Fruit fly (Drosophila melanogaster): ENCODE measurements around the gene AlkB.

AlkB gene

DNA sequence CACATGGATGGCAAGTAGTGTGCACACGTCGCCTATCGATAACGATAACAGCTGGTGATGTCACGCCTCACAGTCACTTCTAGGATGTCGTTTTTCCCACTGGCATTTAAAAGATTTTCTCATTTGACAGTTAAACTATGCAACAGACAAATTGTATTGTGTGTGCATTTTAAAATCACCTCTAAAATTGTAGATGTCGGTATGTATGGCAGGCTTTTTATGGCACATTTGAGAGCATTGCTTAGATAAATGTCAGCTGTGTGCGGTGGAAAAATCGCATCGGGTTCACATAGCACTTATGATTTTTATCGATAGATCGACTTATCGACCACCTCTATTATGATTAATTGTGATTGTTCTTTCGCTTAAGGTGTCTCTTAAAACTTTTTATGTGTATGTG lies 15.1 kb downstream of the AlkB start, which contains the start of the genes ArgRS and CG8578:
Gene ArgRS (minus strand): TSS at position 7 of the 400 bp plus-strand sequence.
Gene CG8578 (plus strand): TSS at position 338 of the 400 bp plus-strand sequence.
- peak; percentile 51 for TF ChIP-seq CG7101 (tag; optimal IDR thresholded peaks at IDR 0.05)
- no peak for TF ChIP-seq Hr96 (GFP tag; optimal IDR thresholded peaks at IDR 0.05)
- TF ChIP-seq kay (GFP tag; ENCODE audit: borderline replicate concordance), result no peak
- no peak for TF ChIP-seq CG7045 (GFP tag; optimal IDR thresholded peaks at IDR 0.05)
- TF ChIP-seq CG1620 (GFP tag; optimal IDR thresholded peaks at IDR 0.05), result peak; percentile 73
- no peak for TF ChIP-seq CG5204 (GFP tag; optimal IDR thresholded peaks at IDR 0.05)
- no peak for TF ChIP-seq Crg-1 (GFP tag; optimal IDR thresholded peaks at IDR 0.05)
- peak; percentile 70 for TF ChIP-seq CG11617 (GFP tag; optimal IDR thresholded peaks at IDR 0.05)
- TF ChIP-seq CG12768 (GFP tag; optimal IDR thresholded peaks at IDR 0.05), result peak; percentile 11
- no peak for TF ChIP-seq tj (GFP tag; optimal IDR thresholded peaks at IDR 0.05)
- peak; percentile 53 for TF ChIP-seq bab1 (GFP tag; optimal IDR thresholded peaks at IDR 0.05)
- TF ChIP-seq Clk (GFP tag; optimal IDR thresholded peaks at IDR 0.05), result no peak
- peak; percentile 22 for TF ChIP-seq CG14711 (tag; optimal IDR thresholded peaks at IDR 0.05)
- TF ChIP-seq pad (GFP tag; optimal IDR thresholded peaks at IDR 0.05), result peak; percentile 50
- no peak for TF ChIP-seq CG33017 (tag; optimal IDR thresholded peaks at IDR 0.05)
- TF ChIP-seq ovo (GFP tag; optimal IDR thresholded peaks at IDR 0.05), result no peak
- peak; percentile 16 for TF ChIP-seq cic (GFP tag; optimal IDR thresholded peaks at IDR 0.05)
- TF ChIP-seq toe (GFP tag; optimal IDR thresholded peaks at IDR 0.05), result peak; percentile 79
- no peak for TF ChIP-seq cnc (optimal IDR thresholded peaks at IDR 0.05)
- TF ChIP-seq Mnt (GFP tag; optimal IDR thresholded peaks at IDR 0.05), result peak; percentile 88

DNA sequence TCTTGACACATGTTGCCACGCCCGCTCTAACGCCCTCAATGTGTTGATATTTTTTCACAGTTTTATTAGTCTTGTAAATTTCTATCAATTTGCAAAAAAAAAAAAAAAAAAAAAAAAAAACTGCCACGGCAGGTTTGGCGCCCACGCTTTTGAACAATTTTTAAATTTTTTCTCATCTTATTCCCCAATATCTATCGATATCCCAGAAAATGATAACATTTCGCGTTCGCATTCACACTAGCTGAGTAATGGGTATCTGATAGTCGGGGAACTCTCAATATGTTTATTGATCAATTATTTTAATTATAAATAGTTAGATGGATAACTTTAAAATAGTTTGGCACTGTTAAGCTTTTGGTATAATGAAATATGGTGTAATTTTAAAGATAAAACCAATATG lies 17.9 kb downstream of the AlkB start:
- TF ChIP-seq CG14711 (tag; optimal IDR thresholded peaks at IDR 0.05) (no peak), CG12768 (GFP tag; optimal IDR thresholded peaks at IDR 0.05) (no peak), Clk (GFP tag; optimal IDR thresholded peaks at IDR 0.05) (no peak), CG7101 (tag; optimal IDR thresholded peaks at IDR 0.05) (no peak), CG7045 (GFP tag; optimal IDR thresholded peaks at IDR 0.05) (no peak), bab1 (GFP tag; optimal IDR thresholded peaks at IDR 0.05) (no peak), tj (GFP tag; optimal IDR thresholded peaks at IDR 0.05) (no peak)

DNA sequence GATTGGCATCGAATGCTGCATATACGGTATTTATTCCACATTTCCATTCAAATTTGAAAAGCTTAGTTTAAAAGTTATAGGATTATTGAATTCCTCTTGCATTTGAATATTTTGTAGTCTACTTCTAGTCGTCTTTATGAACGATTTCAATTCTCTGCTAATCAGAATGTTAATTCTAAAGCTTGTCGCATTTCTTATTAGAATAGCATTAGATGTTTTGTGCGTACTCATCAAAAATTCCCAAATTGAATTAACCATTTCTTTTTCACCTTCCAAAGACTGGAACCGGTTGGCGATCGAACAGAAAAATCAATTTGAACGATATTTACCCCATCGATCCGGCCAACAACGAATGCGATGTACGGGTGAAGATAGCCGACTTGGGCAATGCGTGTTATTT lies 19.3 kb downstream of the AlkB start:
- TF ChIP-seq CG12768 (GFP tag; optimal IDR thresholded peaks at IDR 0.05) (no peak), CG33017 (tag; optimal IDR thresholded peaks at IDR 0.05) (no peak), Clk (GFP tag; optimal IDR thresholded peaks at IDR 0.05) (no peak), CG14711 (tag; optimal IDR thresholded peaks at IDR 0.05) (no peak), ovo (GFP tag; optimal IDR thresholded peaks at IDR 0.05) (no peak), cic (GFP tag; optimal IDR thresholded peaks at IDR 0.05) (no peak), toe (GFP tag; optimal IDR thresholded peaks at IDR 0.05) (no peak), pad (GFP tag; optimal IDR thresholded peaks at IDR 0.05) (no peak), Mnt (GFP tag; optimal IDR thresholded peaks at IDR 0.05) (no peak)

DNA sequence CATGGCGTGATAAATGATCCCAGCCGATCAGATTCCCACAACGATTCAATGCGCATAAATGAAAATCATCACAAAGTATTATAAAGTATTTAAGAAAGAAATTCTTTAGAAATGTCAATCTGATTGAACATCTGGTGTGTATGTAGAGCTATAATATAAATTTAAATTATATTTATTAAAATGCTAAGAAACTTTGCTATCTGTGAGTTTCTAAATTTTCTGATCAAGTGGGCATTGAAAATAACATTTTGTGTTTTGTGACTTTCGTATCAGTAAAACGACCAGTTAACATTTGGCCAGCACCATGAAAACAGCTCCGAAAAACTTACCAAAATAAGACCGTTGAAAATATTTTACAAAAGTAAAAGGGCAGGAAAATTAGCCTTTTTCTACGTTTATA lies 21.8 kb downstream of the AlkB start, which contains the start of gene CG8565:
Gene CG8565 (plus strand): TSS at position 301 of the 400 bp plus-strand sequence.
- TF ChIP-seq cnc (optimal IDR thresholded peaks at IDR 0.05) (no peak), kay (GFP tag; ENCODE audit: borderline replicate concordance) (no peak), CG14711 (tag; optimal IDR thresholded peaks at IDR 0.05) (no peak), CG5204 (GFP tag; optimal IDR thresholded peaks at IDR 0.05) (no peak), tj (GFP tag; optimal IDR thresholded peaks at IDR 0.05) (no peak), CG11617 (GFP tag; optimal IDR thresholded peaks at IDR 0.05) (no peak), bab1 (GFP tag; optimal IDR thresholded peaks at IDR 0.05) (no peak), pad (GFP tag; optimal IDR thresholded peaks at IDR 0.05) (no peak), Clk (GFP tag; optimal IDR thresholded peaks at IDR 0.05) (no peak), Crg-1 (GFP tag; optimal IDR thresholded peaks at IDR 0.05) (no peak), Hr96 (GFP tag; optimal IDR thresholded peaks at IDR 0.05) (no peak), Mnt (GFP tag; optimal IDR thresholded peaks at IDR 0.05) (no peak), CG1620 (GFP tag; optimal IDR thresholded peaks at IDR 0.05) (no peak), CG12768 (GFP tag; optimal IDR thresholded peaks at IDR 0.05) (no peak), ovo (GFP tag; optimal IDR thresholded peaks at IDR 0.05) (no peak), CG7045 (GFP tag; optimal IDR thresholded peaks at IDR 0.05) (no peak), toe (GFP tag; optimal IDR thresholded peaks at IDR 0.05) (no peak), cic (GFP tag; optimal IDR thresholded peaks at IDR 0.05) (no peak)

DNA sequence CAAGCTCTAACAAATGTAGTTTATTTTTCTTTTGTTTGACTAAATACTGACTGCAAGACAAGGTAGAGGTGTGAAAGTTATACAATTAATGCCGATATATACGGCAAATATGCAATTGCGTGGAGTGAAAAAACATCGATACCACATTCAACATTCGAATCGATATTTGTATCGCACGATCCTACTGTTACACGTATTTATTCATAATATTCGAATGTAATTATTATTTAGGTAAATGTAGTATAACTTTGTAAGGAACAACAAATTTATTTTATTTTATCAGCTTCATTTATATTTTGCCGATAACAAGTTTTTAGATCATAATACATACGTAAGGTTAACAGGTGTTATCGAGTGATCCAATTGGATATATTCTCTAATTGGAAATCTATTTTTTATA lies 23.9 kb downstream of the AlkB start, which contains the start of gene Chc:
Gene Chc (minus strand): TSS at position 98 of the 400 bp plus-strand sequence.
- TF ChIP-seq CG7101 (tag; optimal IDR thresholded peaks at IDR 0.05), result peak; percentile 26
- TF ChIP-seq CG11617 (GFP tag; optimal IDR thresholded peaks at IDR 0.05), result no peak
- TF ChIP-seq ovo (GFP tag; optimal IDR thresholded peaks at IDR 0.05), result no peak
- no peak for TF ChIP-seq cic (GFP tag; optimal IDR thresholded peaks at IDR 0.05)
- peak; percentile 24 for TF ChIP-seq Mnt (GFP tag; optimal IDR thresholded peaks at IDR 0.05)
- TF ChIP-seq Crg-1 (GFP tag; optimal IDR thresholded peaks at IDR 0.05), result no peak
- TF ChIP-seq CG1620 (GFP tag; optimal IDR thresholded peaks at IDR 0.05), result peak; percentile 59
- TF ChIP-seq toe (GFP tag; optimal IDR thresholded peaks at IDR 0.05), result peak; percentile 2
- TF ChIP-seq CG5204 (GFP tag; optimal IDR thresholded peaks at IDR 0.05), result no peak
- no peak for TF ChIP-seq tj (GFP tag; optimal IDR thresholded peaks at IDR 0.05)
- TF ChIP-seq kay (GFP tag; ENCODE audit: borderline replicate concordance), result no peak
- TF ChIP-seq Clk (GFP tag; optimal IDR thresholded peaks at IDR 0.05), result no peak
- no peak for TF ChIP-seq pad (GFP tag; optimal IDR thresholded peaks at IDR 0.05)
- TF ChIP-seq bab1 (GFP tag; optimal IDR thresholded peaks at IDR 0.05), result peak; percentile 52
- TF ChIP-seq CG12768 (GFP tag; optimal IDR thresholded peaks at IDR 0.05), result no peak
- TF ChIP-seq CG33017 (tag; optimal IDR thresholded peaks at IDR 0.05), result no peak
- peak; percentile 10 for TF ChIP-seq CG14711 (tag; optimal IDR thresholded peaks at IDR 0.05)
- TF ChIP-seq cnc (optimal IDR thresholded peaks at IDR 0.05), result no peak
- TF ChIP-seq CG7045 (GFP tag; optimal IDR thresholded peaks at IDR 0.05), result no peak
- no peak for TF ChIP-seq Hr96 (GFP tag; optimal IDR thresholded peaks at IDR 0.05)

DNA sequence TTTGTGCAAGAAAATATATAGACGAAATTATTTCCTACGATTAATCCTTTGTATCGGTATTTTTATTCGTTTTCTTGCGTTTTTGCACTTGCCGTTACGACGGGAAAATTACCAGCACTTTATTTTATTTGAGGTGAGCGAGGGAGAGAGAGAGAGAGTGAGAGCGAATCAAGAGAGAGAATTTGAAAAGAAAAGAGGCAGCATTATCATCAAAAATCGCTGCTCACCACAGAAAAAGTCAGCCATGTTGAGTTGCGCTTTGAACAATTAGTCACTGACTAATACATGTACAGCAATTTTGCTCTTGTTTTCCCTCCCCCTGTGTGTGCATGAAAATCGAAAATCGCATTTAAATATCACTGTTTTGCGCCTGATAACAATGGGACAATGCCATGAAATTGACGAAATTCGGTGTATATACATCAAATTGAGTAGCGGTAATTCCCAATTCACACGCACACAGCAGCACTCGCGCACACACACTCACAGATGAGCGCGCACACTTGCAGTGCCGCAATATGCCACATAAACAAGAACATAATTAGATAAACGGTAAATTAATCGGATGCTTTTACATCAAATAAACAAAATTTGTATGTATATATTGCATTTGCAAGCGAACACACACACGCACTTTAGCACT lies 24.6 kb downstream of the AlkB start:
- peak; percentile 38 for TF ChIP-seq CG11617 (GFP tag; optimal IDR thresholded peaks at IDR 0.05)
- no peak for TF ChIP-seq toe (GFP tag; optimal IDR thresholded peaks at IDR 0.05)
- TF ChIP-seq Mnt (GFP tag; optimal IDR thresholded peaks at IDR 0.05), result peak; percentile 43
- TF ChIP-seq Crg-1 (GFP tag; optimal IDR thresholded peaks at IDR 0.05), result no peak
- no peak for TF ChIP-seq Clk (GFP tag; optimal IDR thresholded peaks at IDR 0.05)
- peak; percentile 80 for TF ChIP-seq tj (GFP tag; optimal IDR thresholded peaks at IDR 0.05)
- no peak for TF ChIP-seq Hr96 (GFP tag; optimal IDR thresholded peaks at IDR 0.05)
- TF ChIP-seq kay (GFP tag; ENCODE audit: borderline replicate concordance), result peak; percentile 96
- peak; percentile 29 for TF ChIP-seq ovo (GFP tag; optimal IDR thresholded peaks at IDR 0.05)
- peak; percentile 74 for TF ChIP-seq pad (GFP tag; optimal IDR thresholded peaks at IDR 0.05)

Measured in whole organism, adult.